Worm (Caenorhabditis elegans) whole organism, midembryonic: ENCODE results near the gene Y75B7B.1.

Source experiments
- T22C8.4 ChIP-seq: fragments of 200-800 bp; sonication (Bioruptor generic); IDR thresholded peaks from 2 replicates; pipeline ENCODE4 v1.3.6; 2022; ENCODE audit warnings: missing genetic modification characterization, missing compliant biosample characterization
- cog-1 ChIP-seq: sonication (generic microtip); optimal IDR thresholded peaks from 2 replicates; lab custom pipeline; 2016; ENCODE audit warnings: missing genetic modification characterization, missing compliant biosample characterization
- flt-1 ChIP-seq: fragments of 200-800 bp; sonication (Bioruptor generic); IDR thresholded peaks from 2 replicates; pipeline ENCODE4 v1.3.6; 2022; ENCODE audit warnings: missing genetic modification characterization, missing compliant biosample characterization
- klf-2 ChIP-seq: fragments of 200-800 bp; sonication (Bioruptor generic); conservative IDR thresholded peaks from 2 replicates; pipeline ENCODE4 v1.3.6; 2022; ENCODE audit warnings: missing genetic modification reagents, missing genetic modification characterization, missing compliant biosample characterization
- med-1 ChIP-seq: sonication (generic microtip); optimal IDR thresholded peaks from 2 replicates; lab custom pipeline; 2017; ENCODE audit warnings: missing genetic modification characterization, mild to moderate bottlenecking, missing compliant biosample characterization, antibody characterized with exemption, missing genetic modification reagents; ENCODE audit not compliant: insufficient read depth
- ref-1 ChIP-seq: fragments of 200-800 bp; sonication (Bioruptor generic); conservative IDR thresholded peaks from 2 replicates; pipeline ENCODE4 v1.3.6; 2022; ENCODE audit warnings: missing genetic modification reagents, missing genetic modification characterization, missing compliant biosample characterization
- tab-1 ChIP-seq: fragments of 200-800 bp; sonication (Bioruptor generic); IDR thresholded peaks from 2 replicates; pipeline ENCODE4 v1.3.6; 2022; ENCODE audit warnings: missing genetic modification characterization, missing compliant biosample characterization
- ztf-23 ChIP-seq: fragments of 200-800 bp; sonication (Bioruptor generic); IDR thresholded peaks from 2 replicates; pipeline ENCODE4 v1.3.6; 2022; ENCODE audit warnings: missing genetic modification reagents, missing genetic modification characterization, missing compliant biosample characterization
- ztf-29 ChIP-seq: fragments of 200-800 bp; sonication (Bioruptor generic); IDR thresholded peaks from 2 replicates; pipeline ENCODE4 v1.3.6; 2022; ENCODE audit warnings: missing genetic modification reagents, missing genetic modification characterization, missing compliant biosample characterization

Y75B7B.1 gene

DNA sequence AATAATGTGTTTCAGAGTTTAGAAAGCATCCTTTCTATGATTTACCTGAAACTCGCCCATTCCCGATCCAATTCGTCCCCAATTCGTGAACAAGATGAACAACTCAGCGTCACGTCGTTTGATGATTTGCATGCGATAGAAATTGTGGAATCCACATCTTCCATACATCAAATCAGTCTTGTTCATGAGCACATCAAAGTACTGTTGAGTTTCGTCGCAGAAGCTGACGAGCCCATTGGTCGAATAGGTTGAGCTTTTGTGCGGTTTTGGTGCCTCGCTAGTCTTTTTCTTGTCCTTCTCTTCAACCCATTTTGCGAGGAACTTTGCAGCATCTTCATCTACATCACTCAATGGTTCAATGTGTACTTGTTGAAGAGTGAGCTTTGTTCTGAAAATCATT is 7.2 kb downstream of the Y75B7B.1 start:
- no peak for TF ChIP-seq ref-1 (GFP tag; lab: Robert Waterston, UW)
- no peak for TF ChIP-seq T22C8.4 (GFP tag; lab: Robert Waterston, UW)
- TF ChIP-seq tab-1: no peak
- TF ChIP-seq med-1 (GFP tag; lab: Kevin White, UChicago): no peak
- TF ChIP-seq ztf-29 (GFP tag; lab: Robert Waterston, UW): no peak
- no peak for TF ChIP-seq ztf-23 (GFP tag; lab: Robert Waterston, UW)
- no peak for TF ChIP-seq flt-1
- TF ChIP-seq klf-2 (GFP tag; lab: Robert Waterston, UW): no peak
- TF ChIP-seq cog-1 (tag; lab: Kevin White, UChicago): no peak

DNA sequence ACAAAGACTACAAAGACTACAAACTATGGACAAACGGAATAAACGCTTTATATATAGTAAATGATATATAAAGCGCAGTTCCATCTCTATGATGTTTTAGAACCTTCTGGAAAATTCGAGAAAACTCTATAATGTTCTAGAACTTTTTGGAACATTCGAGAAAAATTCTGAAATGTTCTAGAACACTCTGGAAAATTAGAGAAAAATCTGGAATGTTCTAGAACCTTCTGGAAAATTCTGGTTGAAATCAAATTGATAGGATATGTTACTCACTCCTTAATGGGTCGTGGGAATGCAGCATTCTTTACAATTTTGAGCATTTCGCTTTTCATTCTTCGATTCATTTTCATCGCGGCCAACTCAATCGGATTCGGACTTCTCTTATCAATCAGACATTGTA is 7.8 kb downstream of the Y75B7B.1 start:
- TF ChIP-seq ztf-29 (GFP tag; lab: Robert Waterston, UW): no peak

DNA sequence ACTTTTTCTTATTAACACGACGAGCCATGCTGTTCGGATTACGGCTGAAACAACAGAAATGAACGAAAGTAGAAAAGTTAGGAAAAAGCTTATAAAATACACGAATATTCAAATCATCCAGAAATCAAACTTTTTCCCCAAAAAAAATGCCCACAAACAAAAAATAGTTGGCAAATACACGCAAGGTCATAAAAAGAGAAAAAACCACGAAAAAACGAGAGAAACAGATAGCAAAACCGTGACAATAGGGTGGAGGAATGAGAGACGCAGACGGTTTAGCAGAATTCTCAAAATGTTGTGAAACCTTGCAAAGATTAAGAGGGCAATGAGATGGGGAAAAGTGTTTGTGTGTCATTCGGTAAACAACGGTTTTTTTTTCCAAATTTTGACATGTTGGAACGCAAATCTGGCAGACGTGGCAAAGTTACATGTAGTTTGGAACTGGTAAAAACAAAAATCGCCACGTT is 15.0 kb downstream of the Y75B7B.1 start, which contains the start of gene tank-1:
Gene tank-1, minus strand, starts transcription at position 51 of the 467 bp plus-strand sequence.
- TF ChIP-seq flt-1 (no peak), ref-1 (GFP tag; lab: Robert Waterston, UW) (no peak), med-1 (GFP tag; lab: Kevin White, UChicago) (no peak), ztf-23 (GFP tag; lab: Robert Waterston, UW) (no peak), tab-1 (no peak), ztf-29 (GFP tag; lab: Robert Waterston, UW) (no peak), T22C8.4 (GFP tag; lab: Robert Waterston, UW) (no peak), cog-1 (tag; lab: Kevin White, UChicago) (no peak), klf-2 (GFP tag; lab: Robert Waterston, UW) (no peak)

DNA sequence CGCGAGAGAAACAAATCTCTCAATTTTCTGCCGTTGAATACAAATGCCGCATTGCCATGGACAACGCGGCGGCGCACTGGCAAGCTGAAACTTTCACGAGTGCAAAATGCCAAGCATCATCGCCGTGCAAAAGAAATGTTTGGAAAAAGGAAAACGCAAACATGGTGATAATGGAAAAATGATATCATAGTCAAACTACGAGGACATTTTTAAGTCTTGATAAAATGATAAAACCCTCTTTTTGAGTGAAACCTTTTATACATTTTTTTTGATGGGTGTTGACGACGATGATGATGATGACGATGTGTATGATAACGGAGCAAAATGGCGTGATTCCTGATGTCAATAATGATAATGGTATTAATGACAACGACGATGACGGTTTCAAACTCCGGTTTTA is 16.6 kb downstream of the Y75B7B.1 start:
- TF ChIP-seq ref-1 (GFP tag; lab: Robert Waterston, UW) (no peak), klf-2 (GFP tag; lab: Robert Waterston, UW) (no peak)

DNA sequence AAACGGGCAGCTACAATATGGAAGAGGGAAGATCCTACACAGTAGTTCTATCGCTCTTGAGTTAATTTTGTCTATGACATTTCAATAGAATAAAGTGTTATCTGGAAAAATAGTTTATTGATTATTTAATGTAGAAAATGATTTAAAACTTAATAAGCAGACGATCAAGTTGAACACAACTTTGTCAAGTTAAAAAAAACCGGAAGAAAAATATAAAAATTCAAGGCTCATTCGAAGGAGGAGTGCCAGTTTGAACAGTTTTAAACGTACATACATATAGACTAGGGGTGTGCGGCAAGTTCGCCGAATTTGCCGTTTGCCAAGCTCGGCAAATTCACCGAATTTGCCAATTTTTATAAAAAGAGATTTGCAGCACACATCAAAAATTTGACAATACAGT is 28.5 kb downstream of the Y75B7B.1 start, which contains the start of gene egl-2:
Gene egl-2, minus strand, starts transcription at position 101 of the 400 bp plus-strand sequence.
- no peak for TF ChIP-seq med-1 (GFP tag; lab: Kevin White, UChicago)
- TF ChIP-seq tab-1: no peak
- no peak for TF ChIP-seq ztf-23 (GFP tag; lab: Robert Waterston, UW)
- TF ChIP-seq ref-1 (GFP tag; lab: Robert Waterston, UW): no peak
- TF ChIP-seq T22C8.4 (GFP tag; lab: Robert Waterston, UW): no peak
- no peak for TF ChIP-seq flt-1
- TF ChIP-seq cog-1 (tag; lab: Kevin White, UChicago): no peak
- no peak for TF ChIP-seq klf-2 (GFP tag; lab: Robert Waterston, UW)
- no peak for TF ChIP-seq ztf-29 (GFP tag; lab: Robert Waterston, UW)

DNA sequence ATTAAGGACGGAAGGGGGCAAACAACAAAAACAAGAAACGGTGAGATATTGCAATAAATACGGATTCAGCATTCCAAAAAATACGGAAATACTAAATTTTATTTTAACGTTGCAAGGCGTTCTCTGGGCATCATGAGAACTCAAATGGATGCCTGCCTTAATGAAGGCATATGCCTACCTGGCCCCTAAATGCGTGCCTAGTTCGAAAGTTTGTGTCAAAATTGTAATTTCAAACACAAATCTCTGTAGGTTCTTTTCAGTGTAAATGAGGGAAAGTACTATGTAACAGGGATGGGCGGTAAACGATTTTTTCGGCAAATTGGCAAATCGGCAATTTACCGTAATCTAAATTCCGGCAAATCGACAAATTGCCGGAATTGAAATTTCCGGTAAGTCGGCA is 31.4 kb downstream of the Y75B7B.1 start:
- TF ChIP-seq tab-1 (no peak), cog-1 (tag; lab: Kevin White, UChicago) (no peak), T22C8.4 (GFP tag; lab: Robert Waterston, UW) (no peak), flt-1 (no peak), klf-2 (GFP tag; lab: Robert Waterston, UW) (no peak), ztf-29 (GFP tag; lab: Robert Waterston, UW) (no peak)

DNA sequence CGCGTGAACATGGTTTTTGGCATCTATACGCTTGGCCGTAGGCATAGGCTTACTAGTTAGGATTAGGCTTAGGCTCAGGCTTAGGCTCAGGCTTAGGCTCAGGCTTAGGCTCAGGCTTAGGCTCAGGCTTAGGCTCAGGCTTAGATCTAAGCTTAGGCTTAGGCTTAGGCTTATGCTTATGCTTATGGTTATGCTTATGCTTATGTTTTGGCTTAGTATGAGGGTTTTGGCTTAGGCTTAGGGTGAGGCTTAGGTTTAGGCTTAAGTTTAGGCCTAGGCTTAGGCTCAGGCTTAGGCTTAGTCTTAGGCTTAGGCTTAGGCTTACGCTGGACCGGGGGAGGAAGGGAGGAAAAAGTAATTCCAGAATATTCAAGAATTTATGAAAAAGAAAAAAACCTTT is 35.1 kb downstream of the Y75B7B.1 start:
- peak; percentile 60; the same call in 1 of the 2 replicates for TF ChIP-seq ztf-29 (GFP tag; lab: Robert Waterston, UW)
- no peak for TF ChIP-seq cog-1 (tag; lab: Kevin White, UChicago)

DNA sequence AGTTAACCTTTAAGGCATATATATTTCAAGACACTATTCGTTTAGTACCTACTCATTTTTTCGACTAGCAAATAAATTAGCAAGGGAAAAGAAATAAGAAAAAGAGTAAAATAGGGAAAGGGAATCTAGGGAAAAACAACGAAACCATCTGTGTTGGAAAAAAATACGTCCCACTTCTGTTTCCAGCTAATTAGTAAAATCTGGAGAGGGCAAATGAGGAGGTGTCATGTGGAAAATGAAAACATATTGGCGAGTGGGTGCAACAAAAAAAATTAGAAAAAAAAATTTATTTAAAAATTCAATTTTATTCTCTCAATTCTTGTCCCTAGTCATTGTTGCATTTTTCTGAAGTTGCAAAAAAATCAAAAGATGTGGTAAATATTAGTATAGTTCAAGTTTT is 37.0 kb downstream of the Y75B7B.1 start:
- no peak for TF ChIP-seq ztf-23 (GFP tag; lab: Robert Waterston, UW)
- no peak for TF ChIP-seq klf-2 (GFP tag; lab: Robert Waterston, UW)
- no peak for TF ChIP-seq T22C8.4 (GFP tag; lab: Robert Waterston, UW)
- no peak for TF ChIP-seq ref-1 (GFP tag; lab: Robert Waterston, UW)
- no peak for TF ChIP-seq flt-1
- TF ChIP-seq med-1 (GFP tag; lab: Kevin White, UChicago): no peak
- no peak for TF ChIP-seq ztf-29 (GFP tag; lab: Robert Waterston, UW)
- TF ChIP-seq cog-1 (tag; lab: Kevin White, UChicago): no peak
- TF ChIP-seq tab-1: no peak

DNA sequence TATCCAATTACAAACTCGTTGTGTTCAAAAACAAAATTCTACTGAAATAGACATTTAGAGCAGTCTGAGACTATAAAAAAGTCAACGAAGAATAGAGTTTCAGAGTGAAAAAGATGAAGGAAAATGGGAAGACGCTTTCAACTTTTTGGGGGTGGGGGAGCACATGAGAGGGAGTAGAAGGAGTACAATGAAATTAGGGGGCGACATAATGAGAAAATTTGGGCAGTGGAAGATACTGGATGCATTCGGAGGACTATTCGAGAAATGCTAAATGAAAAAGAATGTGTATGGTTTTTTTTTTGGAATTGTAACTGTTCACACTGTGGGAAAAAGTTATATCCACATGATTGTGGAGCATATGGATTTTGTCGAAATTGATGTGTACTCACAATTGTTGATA is 42.6 kb downstream of the Y75B7B.1 start:
- TF ChIP-seq ztf-23 (GFP tag; lab: Robert Waterston, UW) (no peak), ztf-29 (GFP tag; lab: Robert Waterston, UW) (no peak), klf-2 (GFP tag; lab: Robert Waterston, UW) (no peak), T22C8.4 (GFP tag; lab: Robert Waterston, UW) (no peak), ref-1 (GFP tag; lab: Robert Waterston, UW) (no peak), cog-1 (tag; lab: Kevin White, UChicago) (no peak), flt-1 (no peak), tab-1 (no peak), med-1 (GFP tag; lab: Kevin White, UChicago) (no peak)

DNA sequence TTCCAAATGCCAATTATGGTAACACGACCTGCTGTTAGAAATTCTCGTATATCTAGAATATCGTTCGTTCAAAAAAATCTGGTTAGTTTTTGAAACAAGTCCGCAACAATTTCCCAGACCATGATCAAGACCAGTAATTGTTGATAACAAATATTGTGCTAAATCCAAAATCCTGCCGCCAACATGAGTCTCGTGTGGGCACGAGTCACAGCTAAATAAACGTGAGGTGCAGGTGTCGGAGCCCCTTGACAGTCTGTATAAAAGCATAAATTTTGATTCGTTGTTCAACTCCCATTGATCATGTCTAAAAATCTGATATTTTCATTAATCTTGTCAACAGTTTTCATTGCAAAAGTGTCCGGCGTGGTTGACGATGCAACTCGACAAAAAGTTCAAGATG is 44.1 kb downstream of the Y75B7B.1 start, which contains the start of gene F16B3.2:
Gene F16B3.2, plus strand, starts transcription at position 301 of the 400 bp plus-strand sequence.
- TF ChIP-seq ztf-29 (GFP tag; lab: Robert Waterston, UW) (no peak), cog-1 (tag; lab: Kevin White, UChicago) (no peak), med-1 (GFP tag; lab: Kevin White, UChicago) (no peak), klf-2 (GFP tag; lab: Robert Waterston, UW) (no peak), ref-1 (GFP tag; lab: Robert Waterston, UW) (no peak), ztf-23 (GFP tag; lab: Robert Waterston, UW) (no peak), T22C8.4 (GFP tag; lab: Robert Waterston, UW) (no peak), flt-1 (no peak), tab-1 (no peak)
